Fruit fly (Drosophila melanogaster) whole organism, prepupa: ENCODE results near the gene CG18476.

Source experiments
- Blimp-1 ChIP-seq: fragments of 200-800 bp; sonication (Bioruptor generic); optimal IDR thresholded peaks from 3 replicates; lab custom pipeline; 2017; ENCODE audit warnings: missing biosample characterization, missing genetic modification characterization, mild to moderate bottlenecking, moderate library complexity, missing genetic modification reagents
- CG10669 ChIP-seq: fragments of 200-800 bp; sonication (Bioruptor generic); optimal IDR thresholded peaks from 3 replicates; lab custom pipeline; 2018; ENCODE audit warnings: missing biosample characterization, mild to moderate bottlenecking, missing genetic modification characterization, moderate library complexity
- CG11294 ChIP-seq: fragments of 200-800 bp; sonication (Bioruptor generic); IDR thresholded peaks from 2 replicates; pipeline ENCODE4 v1.3.6; 2022; ENCODE audit warnings: missing biosample characterization, missing genetic modification characterization
- CG11902 ChIP-seq: fragments of 200-800 bp; sonication (Bioruptor generic); optimal IDR thresholded peaks from 3 replicates; lab custom pipeline; 2016; ENCODE audit warnings: missing biosample characterization, missing genetic modification characterization
- CG15336 ChIP-seq: fragments of 200-800 bp; sonication (Bioruptor generic); IDR thresholded peaks from 2 replicates; pipeline ENCODE4 v1.3.6; 2022; ENCODE audit warnings: missing biosample characterization, missing genetic modification characterization
- CG16779 ChIP-seq: fragments of 200-800 bp; sonication (Bioruptor generic); optimal IDR thresholded peaks from 3 replicates; lab custom pipeline; 2017; ENCODE audit warnings: missing biosample characterization, mild to moderate bottlenecking, missing genetic modification characterization
- CG32006 ChIP-seq: fragments of 200-800 bp; sonication (Bioruptor generic); optimal IDR thresholded peaks from 3 replicates; lab custom pipeline; 2017; ENCODE audit warnings: missing biosample characterization, mild to moderate bottlenecking, missing genetic modification characterization
- CG34406 ChIP-seq: fragments of 200-800 bp; sonication (Bioruptor generic); optimal IDR thresholded peaks from 3 replicates; lab custom pipeline; 2016; ENCODE audit warnings: missing biosample characterization, missing genetic modification characterization
- CG6276 ChIP-seq: fragments of 200-800 bp; sonication (Bioruptor generic); optimal IDR thresholded peaks from 2 replicates; lab custom pipeline; 2017; ENCODE audit warnings: missing biosample characterization, mild to moderate bottlenecking, missing genetic modification characterization
- CG6792 ChIP-seq: fragments of 200-800 bp; sonication (Bioruptor generic); optimal IDR thresholded peaks from 3 replicates; lab custom pipeline; 2016; ENCODE audit warnings: missing biosample characterization, missing genetic modification characterization
- CG7368 ChIP-seq: fragments of 200-800 bp; sonication (Bioruptor generic); optimal IDR thresholded peaks from 3 replicates; lab custom pipeline; 2016; ENCODE audit warnings: missing biosample characterization, missing genetic modification characterization
- Eip78C ChIP-seq: fragments of 200-800 bp; sonication (Bioruptor generic); peaks from one replicate; lab custom pipeline; 2016; ENCODE audit warnings: missing biosample characterization, missing genetic modification characterization
- Lpt ChIP-seq: fragments of 200-800 bp; sonication (Bioruptor generic); optimal IDR thresholded peaks from 3 replicates; lab custom pipeline; 2016; ENCODE audit warnings: missing biosample characterization, missing genetic modification characterization
- Met ChIP-seq: fragments of 200-800 bp; sonication (Bioruptor generic); optimal IDR thresholded peaks from 3 replicates; lab custom pipeline; 2016; ENCODE audit warnings: missing biosample characterization, missing genetic modification characterization
- Smox ChIP-seq: fragments of 200-800 bp; sonication (Bioruptor generic); optimal IDR thresholded peaks from 3 replicates; lab custom pipeline; 2016; ENCODE audit warnings: missing biosample characterization, missing genetic modification characterization
- achi ChIP-seq: fragments of 200-800 bp; sonication (Bioruptor generic); optimal IDR thresholded peaks from 3 replicates; lab custom pipeline; 2016; ENCODE audit warnings: missing biosample characterization, missing genetic modification characterization
- cyc ChIP-seq: fragments of 200-800 bp; sonication (Bioruptor generic); optimal IDR thresholded peaks from 3 replicates; lab custom pipeline; 2016; ENCODE audit warnings: missing biosample characterization, missing genetic modification characterization
- dac ChIP-seq: fragments of 200-800 bp; sonication (Bioruptor generic); optimal IDR thresholded peaks from 2 replicates; lab custom pipeline; 2017; ENCODE audit warnings: missing biosample characterization, mild to moderate bottlenecking, missing genetic modification characterization
- eg ChIP-seq: fragments of 200-800 bp; sonication (Bioruptor generic); IDR thresholded peaks from 3 replicates; pipeline ENCODE4 v1.3.6; 2022; ENCODE audit warnings: missing biosample characterization, missing genetic modification characterization
- esn ChIP-seq: fragments of 200-800 bp; sonication (Bioruptor generic); optimal IDR thresholded peaks from 2 replicates; lab custom pipeline; 2016; ENCODE audit warnings: missing biosample characterization, mild to moderate bottlenecking, missing genetic modification characterization, moderate library complexity
- fd59A ChIP-seq: fragments of 200-800 bp; sonication (Bioruptor generic); optimal IDR thresholded peaks from 2 replicates; lab custom pipeline; 2017; ENCODE audit warnings: missing biosample characterization, mild to moderate bottlenecking, missing genetic modification characterization, missing genetic modification reagents
- fd85E ChIP-seq: fragments of 200-800 bp; sonication (Bioruptor generic); optimal IDR thresholded peaks from 3 replicates; lab custom pipeline; 2016; ENCODE audit warnings: missing biosample characterization, missing genetic modification characterization
- fkh ChIP-seq: fragments of 200-800 bp; sonication (Bioruptor generic); optimal IDR thresholded peaks from 3 replicates; lab custom pipeline; 2017; ENCODE audit warnings: missing biosample characterization, mild to moderate bottlenecking, missing genetic modification characterization, moderate library complexity
- svp ChIP-seq: fragments of 200-800 bp; sonication (Bioruptor generic); peaks from one replicate; lab custom pipeline; 2016; ENCODE audit warnings: missing biosample characterization, missing genetic modification characterization
- topi ChIP-seq: fragments of 200-800 bp; sonication (Bioruptor generic); optimal IDR thresholded peaks from 3 replicates; lab custom pipeline; 2016; ENCODE audit warnings: missing biosample characterization, missing genetic modification characterization
- vri ChIP-seq: fragments of 200-800 bp; sonication (Bioruptor generic); optimal IDR thresholded peaks from 3 replicates; lab custom pipeline; 2016; ENCODE audit warnings: missing biosample characterization, mild to moderate bottlenecking, missing genetic modification characterization

The CG18476 gene

DNA sequence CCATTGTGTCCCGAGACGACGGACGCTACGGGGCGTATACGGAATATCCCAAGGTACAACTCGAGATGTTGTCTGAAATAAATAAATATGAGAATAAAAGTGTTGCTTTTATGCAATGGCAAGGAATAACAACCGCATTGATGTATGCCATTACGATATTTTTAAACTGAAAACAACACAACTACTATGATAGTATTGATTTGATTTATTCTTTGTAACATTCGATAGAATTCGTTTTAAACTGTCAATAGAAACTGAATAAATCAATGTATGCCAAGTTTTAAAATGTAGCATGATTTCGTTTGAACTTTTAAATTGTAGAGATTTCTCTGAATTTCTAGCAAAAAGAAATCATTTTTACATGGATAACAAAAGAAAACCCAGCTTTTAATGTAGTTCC lies 18.3 kb upstream of the CG18476 start, which contains the start of gene CG14717:
Gene CG14717, plus strand, starts transcription at position 301 of the 400 bp plus-strand sequence.
- TF ChIP-seq Eip78C (GFP tag; lab: Kevin White, UChicago) = no peak
- TF ChIP-seq achi (GFP tag; lab: Kevin White, UChicago) = no peak
- TF ChIP-seq fd85E (GFP tag; lab: Kevin White, UChicago) = no peak
- no peak for TF ChIP-seq Met (GFP tag; lab: Kevin White, UChicago)
- TF ChIP-seq cyc (GFP tag; lab: Kevin White, UChicago) = no peak
- no peak for TF ChIP-seq topi
- no peak for TF ChIP-seq Lpt (GFP tag; lab: Kevin White, UChicago)
- TF ChIP-seq CG11902 (GFP tag; lab: Kevin White, UChicago) = no peak
- no peak for TF ChIP-seq CG11294 (GFP tag; lab: Robert Waterston, UW)
- no peak for TF ChIP-seq dac (GFP tag; lab: Kevin White, UChicago)
- TF ChIP-seq CG32006 (GFP tag; lab: Kevin White, UChicago) = no peak
- no peak for TF ChIP-seq CG16779 (tag; lab: Kevin White, UChicago)
- no peak for TF ChIP-seq CG34406 (GFP tag; lab: Kevin White, UChicago)
- TF ChIP-seq fd59A (GFP tag; lab: Kevin White, UChicago) = no peak
- TF ChIP-seq CG15336 (GFP tag; lab: Robert Waterston, UW) = no peak
- TF ChIP-seq CG6792 (GFP tag; lab: Kevin White, UChicago) = no peak

DNA sequence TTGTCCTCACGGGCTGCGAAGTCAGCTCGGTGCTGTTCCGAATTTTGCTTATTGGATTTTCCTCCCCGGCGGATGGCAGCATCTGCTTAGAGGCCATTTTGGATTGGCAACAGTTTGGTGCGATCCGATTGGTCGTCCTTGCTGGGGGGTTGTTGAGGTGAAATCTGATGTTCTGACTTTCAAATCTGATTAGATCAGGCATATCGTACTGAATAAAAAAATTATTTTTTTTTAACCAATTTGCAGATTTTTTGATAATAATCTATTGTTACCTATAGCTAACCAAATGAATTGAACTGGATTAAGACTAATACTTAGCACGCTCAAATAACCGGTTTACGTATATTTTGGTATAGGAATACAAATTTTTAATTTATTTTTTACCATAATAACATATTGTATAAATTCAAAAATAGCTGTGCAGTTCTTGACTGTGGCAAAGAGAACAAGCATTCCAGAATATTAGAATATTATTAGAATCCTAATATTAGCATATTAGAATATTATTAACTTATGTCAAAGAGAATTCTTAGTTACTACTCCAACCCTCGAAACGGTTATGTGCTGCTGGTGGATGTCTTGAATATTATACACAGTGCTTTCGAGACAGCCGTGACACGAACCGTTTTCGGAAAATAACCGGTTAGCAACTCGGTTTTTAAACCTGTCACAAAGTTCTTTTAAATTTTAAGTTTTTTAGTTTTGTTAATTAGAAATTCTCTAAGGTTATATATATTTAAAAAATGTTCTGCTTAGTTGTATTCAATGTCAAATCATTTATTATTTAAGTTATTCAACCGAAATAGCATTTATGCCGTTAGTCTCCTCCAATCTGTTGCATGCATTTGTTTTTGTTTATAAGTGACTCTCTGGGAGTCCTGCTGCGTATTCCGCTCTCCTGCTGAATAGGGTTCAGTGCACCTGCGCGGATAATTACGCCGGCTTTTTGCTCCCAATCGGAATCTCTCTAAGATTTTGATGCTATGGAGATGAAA lies 16.7 kb upstream of the CG18476 start, which contains the start of gene Fer3:
Gene Fer3, minus strand, starts transcription at position 1 of the 995 bp plus-strand sequence.
- TF ChIP-seq CG11294 (GFP tag; lab: Robert Waterston, UW) (0 out of 2 replicates have a peak, but pooled peaks have one; percentile 5), CG10669 (GFP tag; lab: Kevin White, UChicago) (peak; percentile 75), topi (no peak), Eip78C (GFP tag; lab: Kevin White, UChicago) (peak; percentile 77), Blimp-1 (GFP tag; lab: Kevin White, UChicago) (no peak)

DNA sequence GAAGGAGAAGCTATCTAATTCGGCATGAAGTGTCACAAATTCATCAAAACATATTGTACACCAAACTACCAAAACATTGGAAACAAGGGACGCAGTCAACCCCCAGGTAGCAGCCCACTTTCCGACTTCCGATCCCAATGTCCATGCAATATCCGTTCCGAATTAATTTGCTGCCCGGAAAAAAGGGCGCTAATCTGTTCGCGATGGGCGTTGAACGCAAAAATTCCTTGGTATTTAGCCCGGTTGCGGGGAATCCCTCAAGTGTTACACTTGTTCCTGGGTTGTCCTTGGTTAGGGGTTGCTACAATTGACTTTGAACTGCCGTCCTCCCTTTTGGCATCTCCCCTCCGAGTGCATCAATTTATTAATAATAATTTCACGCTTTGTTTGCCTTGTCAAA lies 14.6 kb upstream of the CG18476 start:
- no peak for TF ChIP-seq Met (GFP tag; lab: Kevin White, UChicago)
- TF ChIP-seq Smox (GFP tag; lab: Kevin White, UChicago) = no peak

DNA sequence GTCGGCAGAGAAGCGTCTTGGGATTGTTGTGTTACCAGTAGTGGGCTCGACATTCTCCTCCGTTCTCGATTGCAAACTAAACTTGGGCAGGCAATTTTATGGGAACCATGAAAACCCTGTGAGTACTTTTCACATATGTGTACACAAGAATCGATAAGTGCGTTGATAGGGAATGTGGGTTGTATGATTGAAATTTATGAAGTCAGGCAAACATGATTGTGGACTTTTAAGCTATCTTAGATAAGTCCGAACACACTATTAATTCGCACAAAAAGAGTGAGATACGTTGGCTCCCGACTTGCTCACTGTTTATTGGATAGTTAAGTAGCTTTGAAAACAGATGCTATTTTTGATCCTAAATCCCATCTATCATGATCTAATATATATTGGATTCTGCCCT lies 13.8 kb upstream of the CG18476 start, which contains the start of gene CG18765:
Gene CG18765, minus strand, starts transcription at position 53 of the 400 bp plus-strand sequence.
- TF ChIP-seq Eip78C (GFP tag; lab: Kevin White, UChicago) (no peak), fkh (GFP tag; lab: Kevin White, UChicago) (peak; percentile 10)

DNA sequence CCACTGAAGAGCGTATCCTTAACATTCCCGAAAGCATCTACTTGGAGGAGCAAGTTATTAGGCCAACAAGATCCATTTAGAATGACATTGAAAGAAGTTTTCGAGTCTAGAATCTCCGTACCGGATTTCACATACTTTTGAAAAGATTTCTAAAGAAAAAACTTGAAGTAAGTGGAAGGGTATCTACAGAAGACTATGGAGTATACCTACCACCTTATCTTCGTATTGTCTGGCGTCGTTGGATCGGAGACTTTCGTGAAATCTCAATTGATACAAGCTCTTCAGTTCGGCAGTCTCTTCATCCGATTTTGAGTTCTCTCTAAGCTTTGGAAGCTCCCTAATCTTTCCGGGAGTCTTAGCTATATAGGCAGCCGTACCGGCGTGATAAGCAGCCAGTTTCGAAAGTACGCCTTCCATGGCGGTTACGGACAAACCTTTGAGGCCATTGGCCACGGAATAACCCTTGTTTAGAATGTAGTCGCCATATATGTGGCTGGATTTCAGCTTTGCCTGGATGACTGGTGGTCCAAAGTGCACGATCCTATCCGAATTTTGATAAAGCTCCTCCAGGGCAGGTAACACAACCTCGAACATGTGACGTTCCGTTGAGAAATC lies 13.0 kb upstream of the CG18476 start:
- TF ChIP-seq Eip78C (GFP tag; lab: Kevin White, UChicago) (peak; percentile 9), vri (GFP tag; lab: Kevin White, UChicago) (peak; percentile 24), CG32006 (GFP tag; lab: Kevin White, UChicago) (no peak), CG7368 (GFP tag; lab: Kevin White, UChicago) (no peak), esn (no peak)

DNA sequence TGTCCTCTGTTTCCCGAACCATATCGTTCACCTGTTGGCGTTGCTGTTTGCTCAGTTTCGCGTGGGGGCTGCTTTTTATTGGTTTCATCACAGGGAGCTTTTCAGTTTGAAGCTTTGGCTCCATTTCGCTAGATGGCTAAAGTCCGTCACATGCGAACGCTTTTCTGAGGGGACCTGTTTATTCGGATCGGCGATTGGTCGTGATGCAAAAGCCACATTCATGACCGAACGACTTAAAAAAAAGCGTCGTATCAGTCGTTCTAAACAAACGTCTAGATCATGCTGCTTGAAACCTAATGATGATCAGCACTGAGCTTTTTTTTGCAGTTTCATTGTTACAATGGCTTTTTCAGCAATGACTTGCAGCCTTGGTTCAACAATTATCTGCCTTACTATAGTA lies 12.0 kb upstream of the CG18476 start, which contains the start of gene CG6908:
Gene CG6908, minus strand, starts transcription at position 152 of the 400 bp plus-strand sequence.
- TF ChIP-seq eg (GFP tag; lab: Robert Waterston, UW) (0 out of 3 replicates have a peak, but pooled peaks have one; percentile 30), CG15336 (GFP tag; lab: Robert Waterston, UW) (0 out of 2 replicates have a peak, but pooled peaks have one; percentile 24), fd85E (GFP tag; lab: Kevin White, UChicago) (no peak), svp (peak; percentile 76), vri (GFP tag; lab: Kevin White, UChicago) (peak; percentile 45), CG6276 (GFP tag; lab: Kevin White, UChicago) (peak; percentile 16)
